Worm (Caenorhabditis elegans): ENCODE measurements around the gene srw-79.

- TF ChIP-seq W03F9.2 (tag; optimal IDR thresholded peaks at IDR 0.05) (no peak), him-1 (tag; optimal IDR thresholded peaks at IDR 0.05) (no peak)
Measured at ce11 chrII:2985935-2986498, 39.5 kb downstream of the srw-79 start.

All from whole organism, L4/young adult.